Worm (Caenorhabditis elegans): Measurements from ENCODE around the gene srh-32.

The srh-32 gene

DNA sequence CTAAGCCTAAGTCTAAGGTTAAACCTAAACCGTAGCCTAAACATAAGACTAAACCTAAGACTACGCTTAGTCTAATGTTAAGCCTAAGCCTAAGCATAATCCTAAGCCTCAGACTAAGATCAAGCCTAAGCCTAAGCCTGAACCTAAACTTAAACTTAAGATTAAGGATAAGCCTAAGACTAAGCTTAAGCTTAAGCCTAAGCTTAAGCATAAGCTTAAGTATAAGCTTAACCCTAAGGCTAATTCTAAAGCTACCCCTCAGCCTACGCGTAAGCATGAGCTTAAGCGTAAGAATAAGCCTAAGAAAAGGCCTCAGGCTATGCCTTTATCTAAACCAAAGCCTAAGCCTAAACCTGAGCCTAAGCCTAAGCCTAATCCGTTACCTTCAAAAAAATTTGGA lies 27.3 kb downstream of the srh-32 start:
- peak; percentile 84 for TF ChIP-seq dve-1 (tag; optimal IDR thresholded peaks at IDR 0.05)
- TF ChIP-seq pros-1 (tag; optimal IDR thresholded peaks at IDR 0.05), result no peak

DNA sequence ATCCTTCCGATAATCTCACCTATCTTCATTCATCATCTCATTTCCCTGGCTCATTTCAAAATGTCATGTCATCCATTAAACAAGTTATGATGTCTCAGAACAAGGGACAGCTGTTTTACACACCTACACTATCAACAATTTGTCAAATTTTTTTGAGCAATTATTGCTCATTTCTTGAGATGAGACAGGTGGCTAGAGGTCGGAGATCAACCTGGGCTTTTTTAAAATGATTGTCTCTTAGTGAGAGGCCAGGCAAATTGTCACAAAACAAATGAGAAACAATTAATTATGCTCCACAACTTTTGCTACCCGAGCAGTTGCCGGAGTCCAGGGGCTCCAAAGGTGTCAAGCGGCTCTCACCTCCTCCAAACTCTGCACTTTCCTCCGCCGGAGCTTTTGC lies 27.7 kb downstream of the srh-32 start:
- TF ChIP-seq unc-55 (GFP tag; optimal IDR thresholded peaks at IDR 0.05) (peak; percentile 75), ceh-19 (GFP tag; optimal IDR thresholded peaks at IDR 0.05) (no peak), odd-2 (tag; optimal IDR thresholded peaks at IDR 0.05) (no peak), rnt-1 (tag; optimal IDR thresholded peaks at IDR 0.05) (no peak), tbx-2 (tag; optimal IDR thresholded peaks at IDR 0.05) (no peak), mec-3 (tag; optimal IDR thresholded peaks at IDR 0.05; ENCODE audit: borderline replicate concordance) (no peak), ceh-18 (tag; optimal IDR thresholded peaks at IDR 0.05) (peak; percentile 29), tbx-7 (tag; optimal IDR thresholded peaks at IDR 0.05) (no peak), ahr-1 (tag; optimal IDR thresholded peaks at IDR 0.05) (no peak), ceh-48 (tag; optimal IDR thresholded peaks at IDR 0.05) (no peak), ceh-24 (tag; optimal IDR thresholded peaks at IDR 0.05) (no peak), ceh-45 (GFP tag; IDR thresholded peaks at IDR 0.05) (no peak)

ce11 chrV:17732516-17732915 lies 31.5 kb downstream of the srh-32 start, which contains the start of gene twk-42:
twk-42 (minus strand) TSS chrV:17732616.
- no peak for TF ChIP-seq madf-2 (tag; optimal IDR thresholded peaks at IDR 0.05)
- TF ChIP-seq C08G9.2 (tag; optimal IDR thresholded peaks at IDR 0.05), result no peak
- TF ChIP-seq unc-3 (GFP tag; conservative IDR thresholded peaks at IDR 0.05), result no peak
- TF ChIP-seq unc-3 (tag; optimal IDR thresholded peaks at IDR 0.05), result no peak
- no peak for TF ChIP-seq ceh-22 (tag; optimal IDR thresholded peaks at IDR 0.05)
- TF ChIP-seq npax-4 (tag; optimal IDR thresholded peaks at IDR 0.05), result no peak
- TF ChIP-seq syd-9 (tag; optimal IDR thresholded peaks at IDR 0.05), result no peak
- TF ChIP-seq Y22D7AL.16 (tag; optimal IDR thresholded peaks at IDR 0.05), result no peak
- no peak for TF ChIP-seq pros-1 (tag; optimal IDR thresholded peaks at IDR 0.05)
- no peak for TF ChIP-seq tbx-7 (tag; optimal IDR thresholded peaks at IDR 0.05)
- TF ChIP-seq T23F11.4 (GFP tag; optimal IDR thresholded peaks at IDR 0.05), result no peak
- TF ChIP-seq odd-2 (tag; optimal IDR thresholded peaks at IDR 0.05), result no peak
- TF ChIP-seq ceh-48 (tag; optimal IDR thresholded peaks at IDR 0.05), result no peak
- TF ChIP-seq che-1 (tag; optimal IDR thresholded peaks at IDR 0.05), result no peak

DNA sequence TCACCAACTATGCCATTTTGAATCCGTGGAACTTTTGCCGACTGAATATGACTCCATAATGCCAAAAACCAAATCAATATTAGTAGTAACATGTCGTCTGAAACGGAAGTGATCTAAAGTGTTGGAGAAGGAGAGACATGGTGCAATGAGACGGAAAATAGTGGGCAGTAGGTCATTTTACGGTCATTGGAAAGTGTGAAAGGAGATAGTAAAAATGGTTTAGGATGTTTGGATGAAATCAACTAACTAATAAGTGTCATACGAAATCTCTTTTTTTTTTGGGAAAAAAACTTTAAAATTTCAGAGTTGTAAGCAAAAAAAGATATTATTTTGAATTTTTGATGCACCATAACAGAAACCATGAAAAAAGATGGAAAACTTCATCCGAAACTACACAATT lies 38.8 kb downstream of the srh-32 start, which contains the start of gene cutl-4:
TSS of gene cutl-4 (minus strand) at position 101 of the 400 bp plus-strand sequence.
- TF ChIP-seq tbx-2 (tag; optimal IDR thresholded peaks at IDR 0.05) (no peak), pag-3 (tag; optimal IDR thresholded peaks at IDR 0.05; ENCODE audit: borderline replicate concordance) (no peak), hlh-13 (GFP tag; optimal IDR thresholded peaks at IDR 0.05) (no peak), pha-4 (tag; optimal IDR thresholded peaks at IDR 0.05) (no peak), ama-1 (optimal IDR thresholded peaks at IDR 0.05) (no peak), unc-86 (tag; optimal IDR thresholded peaks at IDR 0.05) (no peak), sdc-2 (tag; optimal IDR thresholded peaks at IDR 0.05) (no peak), dmd-4 (tag; optimal IDR thresholded peaks at IDR 0.05; ENCODE audit: borderline replicate concordance) (no peak), pqm-1 (tag; optimal IDR thresholded peaks at IDR 0.05) (no peak), eyg-1 (tag; optimal IDR thresholded peaks at IDR 0.05) (no peak), ceh-2 (tag; optimal IDR thresholded peaks at IDR 0.05) (no peak), hlh-6 (tag; optimal IDR thresholded peaks at IDR 0.05) (no peak), madf-2 (tag; optimal IDR thresholded peaks at IDR 0.05) (no peak), ets-4 (tag; optimal IDR thresholded peaks at IDR 0.05) (no peak), unc-42 (tag; optimal IDR thresholded peaks at IDR 0.05) (no peak), ceh-9 (tag; optimal IDR thresholded peaks at IDR 0.05) (no peak), nhr-11 (tag; optimal IDR thresholded peaks at IDR 0.05) (no peak)
